Worm (Caenorhabditis elegans): ENCODE results near the gene C49G7.10.

ce11 chrV:4022309-4022708 is 19.5 kb downstream of the C49G7.10 start, which contains the start of gene cyp-35A3:
- no peak for TF ChIP-seq ama-1 (optimal IDR thresholded peaks at IDR 0.05)
- TF ChIP-seq fkh-10 (GFP tag; optimal IDR thresholded peaks at IDR 0.05): no peak
- TF ChIP-seq fkh-6 (tag; optimal IDR thresholded peaks at IDR 0.05): no peak
- no peak for TF ChIP-seq dmd-4 (tag; optimal IDR thresholded peaks at IDR 0.05; ENCODE audit: borderline replicate concordance)
- no peak for TF ChIP-seq ceh-22 (tag; optimal IDR thresholded peaks at IDR 0.05)
- no peak for TF ChIP-seq K02D7.2 (tag; optimal IDR thresholded peaks at IDR 0.05)
- TF ChIP-seq Y22D7AL.16 (tag; optimal IDR thresholded peaks at IDR 0.05): no peak
- no peak for TF ChIP-seq F13H6.1 (tag; optimal IDR thresholded peaks at IDR 0.05)
- no peak for TF ChIP-seq pat-9 (tag; optimal IDR thresholded peaks at IDR 0.05)
- no peak for TF ChIP-seq nfya-1 (tag; optimal IDR thresholded peaks at IDR 0.05)
- no peak for TF ChIP-seq elt-2 (tag; optimal IDR thresholded peaks at IDR 0.05)
- TF ChIP-seq ztf-16 (tag; optimal IDR thresholded peaks at IDR 0.05): no peak
- no peak for TF ChIP-seq nhr-11 (tag; optimal IDR thresholded peaks at IDR 0.05)
